Worm (Caenorhabditis elegans): ENCODE data around the gene Y43F8B.24.

The Y43F8B.24 gene

ce11 chrV:19445442-19445841, 11.8 kb upstream of the Y43F8B.24 start, which contains the start of gene M04C3.1:
Gene M04C3.1 (minus strand): TSS chrV:19445605.
- TF ChIP-seq fos-1 (tag; optimal IDR thresholded peaks at IDR 0.05) (peak; percentile 52), elt-3 (tag; optimal IDR thresholded peaks at IDR 0.05) (no peak), sma-9 (GFP tag; optimal IDR thresholded peaks at IDR 0.05) (peak; percentile 34), sma-9 (tag; optimal IDR thresholded peaks at IDR 0.05) (no peak)

DNA sequence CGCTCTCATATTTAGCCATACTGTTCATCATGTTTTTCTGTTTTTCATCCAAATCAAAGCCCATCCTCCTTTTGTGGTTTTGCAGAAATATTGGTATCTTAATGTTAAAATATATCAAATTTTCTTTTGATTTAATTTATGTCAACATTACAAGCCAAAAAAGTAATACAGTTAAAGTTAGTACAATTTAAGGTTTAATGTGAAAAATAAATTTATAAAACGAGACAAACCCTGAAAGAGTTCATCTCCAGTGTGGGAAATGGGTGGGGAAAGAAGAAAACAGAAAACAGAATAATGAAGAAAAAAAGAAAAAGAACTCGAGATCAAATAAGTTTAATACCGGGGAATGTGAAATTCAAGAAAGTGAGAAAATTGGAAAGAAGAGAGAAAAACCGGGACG, 8.4 kb upstream of the Y43F8B.24 start, which contains the start of gene M04C3.2:
Gene M04C3.2 (minus strand): TSS at position 101 of the 400 bp plus-strand sequence.
- TF ChIP-seq unc-39 (tag; optimal IDR thresholded peaks at IDR 0.05) (no peak), ztf-4 (tag; optimal IDR thresholded peaks at IDR 0.05) (no peak), fos-1 (tag; optimal IDR thresholded peaks at IDR 0.05) (no peak), elt-1 (tag; optimal IDR thresholded peaks at IDR 0.05) (no peak), ZK546.5 (tag; optimal IDR thresholded peaks at IDR 0.05) (no peak), nhr-6 (tag; optimal IDR thresholded peaks at IDR 0.05) (no peak), Y55F3AM.14 (GFP tag; optimal IDR thresholded peaks at IDR 0.05) (no peak)

- no peak for TF ChIP-seq lin-11 (tag; optimal IDR thresholded peaks at IDR 0.05)
- TF ChIP-seq fos-1 (tag; optimal IDR thresholded peaks at IDR 0.05) = peak; percentile 33
- no peak for TF ChIP-seq nhr-21 (tag; optimal IDR thresholded peaks at IDR 0.05)
These were observed 7.7 kb upstream of the Y43F8B.24 start, which contains the start of gene M04C3.5 for ce11 chrV:19449544-19449943. Gene M04C3.5 (plus strand): TSS chrV:19449733.

- TF ChIP-seq ama-1 (optimal IDR thresholded peaks at IDR 0.05) = no peak
- no peak for TF ChIP-seq nhr-23 (tag; optimal IDR thresholded peaks at IDR 0.05)
- no peak for TF ChIP-seq elt-1 (tag; optimal IDR thresholded peaks at IDR 0.05)
- TF ChIP-seq Y55F3AM.14 (GFP tag; optimal IDR thresholded peaks at IDR 0.05) = no peak
- TF ChIP-seq sma-9 (GFP tag; optimal IDR thresholded peaks at IDR 0.05) = no peak
- TF ChIP-seq sma-9 (tag; optimal IDR thresholded peaks at IDR 0.05) = no peak
- TF ChIP-seq nhr-77 (tag; optimal IDR thresholded peaks at IDR 0.05) = no peak
- TF ChIP-seq unc-62 (GFP tag; optimal IDR thresholded peaks at IDR 0.05) = no peak
- TF ChIP-seq nhr-10 (tag; optimal IDR thresholded peaks at IDR 0.05) = no peak
- no peak for TF ChIP-seq nhr-11 (tag; optimal IDR thresholded peaks at IDR 0.05)
- no peak for TF ChIP-seq F13H6.1 (tag; optimal IDR thresholded peaks at IDR 0.05)
- TF ChIP-seq sma-3 (GFP tag; optimal IDR thresholded peaks at IDR 0.05) = no peak
- no peak for TF ChIP-seq R02D3.7 (tag; optimal IDR thresholded peaks at IDR 0.05)
- no peak for TF ChIP-seq nhr-25 (tag; optimal IDR thresholded peaks at IDR 0.05)
- no peak for TF ChIP-seq mab-5 (tag; optimal IDR thresholded peaks at IDR 0.05)
- no peak for TF ChIP-seq lsy-2 (tag; optimal IDR thresholded peaks at IDR 0.05)
- no peak for TF ChIP-seq aly-2 (tag; optimal IDR thresholded peaks at IDR 0.05)
- TF ChIP-seq fos-1 (tag; optimal IDR thresholded peaks at IDR 0.05) = no peak
- TF ChIP-seq alr-1 (tag; optimal IDR thresholded peaks at IDR 0.05) = no peak
These were observed 1.6 kb upstream of the Y43F8B.24 start, which contains the start of the genes Y43F8B.13 and Y43F8B.14 for ce11 chrV:19455650-19456049. Gene Y43F8B.13 (plus strand): TSS chrV:19455950. Gene Y43F8B.14 (minus strand): TSS chrV:19455971.

DNA sequence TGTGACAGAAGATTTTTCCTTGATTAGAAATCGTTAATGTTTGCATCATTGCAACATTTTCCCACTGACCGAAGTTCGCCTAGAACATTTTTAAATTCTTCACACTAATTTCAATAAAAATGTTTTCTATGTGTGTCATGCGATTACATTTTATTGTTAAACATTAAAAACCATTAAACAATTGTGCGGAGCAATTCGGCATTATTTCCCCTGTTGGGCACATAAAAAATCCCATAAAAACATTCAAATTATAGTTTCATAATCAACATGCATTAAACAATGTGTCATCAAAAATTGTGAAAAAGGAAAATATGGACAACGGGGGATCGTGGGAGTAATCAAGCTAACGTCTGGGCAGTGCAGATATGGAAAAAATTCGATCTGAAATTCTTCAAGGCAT, 2.3 kb downstream of the Y43F8B.24 start:
- peak; percentile 18 for TF ChIP-seq fos-1 (tag; optimal IDR thresholded peaks at IDR 0.05)

- TF ChIP-seq nhr-6 (tag; optimal IDR thresholded peaks at IDR 0.05) (no peak), nhr-129 (tag; optimal IDR thresholded peaks at IDR 0.05) (no peak), nhr-11 (tag; optimal IDR thresholded peaks at IDR 0.05) (no peak), unc-62 (GFP tag; optimal IDR thresholded peaks at IDR 0.05) (no peak)
These were observed 4.8 kb downstream of the Y43F8B.24 start, which contains the start of gene Y43F8B.15 for ce11 chrV:19462020-19462419. Gene Y43F8B.15 (minus strand): TSS chrV:19462120.

DNA sequence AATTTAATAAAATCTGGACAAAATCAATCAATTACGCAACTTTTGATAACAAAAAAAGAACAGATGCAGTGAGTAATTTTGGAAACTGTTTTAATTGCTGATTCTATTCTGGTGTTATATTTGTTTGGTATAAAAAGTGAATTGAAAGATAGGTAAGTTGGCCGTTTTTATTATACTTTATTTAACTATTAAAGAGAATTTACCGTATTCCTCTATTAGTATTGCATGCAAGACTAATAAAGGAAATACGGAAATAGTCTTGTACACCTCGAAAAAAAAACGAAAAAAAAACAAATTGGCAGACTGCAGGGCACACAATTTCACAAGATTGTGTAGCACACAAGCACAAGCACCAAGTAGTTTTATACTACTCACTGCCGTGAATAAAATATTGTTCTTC, 5.4 kb downstream of the Y43F8B.24 start, which contains the start of gene Y43F8B.25:
Gene Y43F8B.25 (plus strand): TSS at position 301 of the 400 bp plus-strand sequence.
- TF ChIP-seq zag-1 (tag; optimal IDR thresholded peaks at IDR 0.05) = no peak
- TF ChIP-seq mdl-1 (tag; optimal IDR thresholded peaks at IDR 0.05) = no peak
- TF ChIP-seq nhr-10 (tag; optimal IDR thresholded peaks at IDR 0.05) = no peak
- no peak for TF ChIP-seq unc-55 (GFP tag; optimal IDR thresholded peaks at IDR 0.05)
- no peak for TF ChIP-seq ZK546.5 (tag; optimal IDR thresholded peaks at IDR 0.05)
- TF ChIP-seq nhr-77 (tag; optimal IDR thresholded peaks at IDR 0.05) = no peak
- TF ChIP-seq nhr-23 (tag; optimal IDR thresholded peaks at IDR 0.05) = no peak
- TF ChIP-seq ceh-16 (tag; optimal IDR thresholded peaks at IDR 0.05) = no peak
- no peak for TF ChIP-seq unc-39 (tag; optimal IDR thresholded peaks at IDR 0.05)
